Worm (Caenorhabditis elegans) whole organism, early embryonic: ENCODE results near the gene C07A9.5.

Experiments
- F13C5.2 ChIP-seq: sonication (generic microtip); optimal IDR thresholded peaks from 2 replicates; lab custom pipeline; 2017; ENCODE audit warnings: mild to moderate bottlenecking, missing genetic modification characterization, inconsistent platforms, missing compliant biosample characterization
- ama-1 ChIP-seq: fragments of 150-350 bp; optimal IDR thresholded peaks from 2 replicates; lab custom pipeline; 2014
- ceh-13 ChIP-seq: fragments of 200-800 bp; sonication (Bioruptor generic); optimal IDR thresholded peaks from 2 replicates; lab custom pipeline; 2018; ENCODE audit warnings: mild to moderate bottlenecking, missing genetic modification characterization, missing compliant biosample characterization
- ets-7 ChIP-seq: sonication (generic microtip); optimal IDR thresholded peaks from 2 replicates; lab custom pipeline; 2016; ENCODE audit warnings: missing genotype, missing genetic modification characterization, missing compliant biosample characterization
- hmbx-1 ChIP-seq: sonication (generic microtip); optimal IDR thresholded peaks from 2 replicates; lab custom pipeline; 2016; ENCODE audit warnings: mild to moderate bottlenecking, missing genetic modification characterization, missing compliant biosample characterization
- hmg-4 ChIP-seq: fragments of 200-800 bp; sonication (Bioruptor generic); optimal IDR thresholded peaks from 2 replicates; lab custom pipeline; 2018; ENCODE audit warnings: mild to moderate bottlenecking, missing genetic modification characterization, missing compliant biosample characterization
- scrt-1 ChIP-seq: fragments of 200-800 bp; sonication (Bioruptor generic); IDR thresholded peaks from 2 replicates; pipeline ENCODE4 v1.3.6; 2022; ENCODE audit warnings: missing genetic modification characterization, missing compliant biosample characterization
- sea-1 ChIP-seq: fragments of 200-800 bp; sonication (Bioruptor generic); conservative IDR thresholded peaks from 2 replicates; pipeline ENCODE4 v1.3.6; 2022; ENCODE audit warnings: missing genetic modification characterization, missing compliant biosample characterization
- tbx-11 ChIP-seq: fragments of 200-800 bp; sonication (Bioruptor generic); IDR thresholded peaks from 2 replicates; pipeline ENCODE4 v1.3.6; 2022; ENCODE audit warnings: missing genetic modification characterization, missing compliant biosample characterization

ce11 chrIII:9666239-9666638, 16.4 kb downstream of the C07A9.5 start:
- no peak for TF ChIP-seq ets-7
- TF ChIP-seq ama-1, result no peak
- TF ChIP-seq F13C5.2 (tag; lab: Kevin White, UChicago), result no peak
- TF ChIP-seq hmg-4, result no peak
- TF ChIP-seq sea-1, result no peak
- no peak for TF ChIP-seq ceh-13 (GFP tag; lab: Kevin White, UChicago)
- TF ChIP-seq hmbx-1 (tag; lab: Kevin White, UChicago), result no peak
- TF ChIP-seq tbx-11 (GFP tag; lab: Robert Waterston, UW), result no peak
- no peak for TF ChIP-seq scrt-1 (GFP tag; lab: Robert Waterston, UW)
